Worm (Caenorhabditis elegans) whole organism, young adult: Measurements from ENCODE around the gene F22B5.6.

ENCODE experiments used
- B0019.2 ChIP-seq: fragments of 200-800 bp; sonication (Bioruptor generic); conservative IDR thresholded peaks from 2 replicates; pipeline ENCODE4 v1.3.6; 2022; ENCODE audit warnings: missing genetic modification reagents, missing genetic modification characterization, missing compliant biosample characterization
- B0336.3 ChIP-seq: fragments of 200-800 bp; sonication (Bioruptor generic); IDR thresholded peaks from 2 replicates; pipeline ENCODE4 v1.3.6; 2022; ENCODE audit warnings: missing genetic modification characterization, missing compliant biosample characterization
- D2030.7 ChIP-seq: fragments of 200-800 bp; sonication (Bioruptor generic); IDR thresholded peaks from 2 replicates; pipeline ENCODE4 v1.3.6; 2022; ENCODE audit warnings: missing genetic modification reagents, missing genetic modification characterization, missing compliant biosample characterization
- F33H1.4 ChIP-seq: fragments of 200-800 bp; sonication (Bioruptor generic); IDR thresholded peaks from 2 replicates; pipeline ENCODE4 v1.3.6; 2022; ENCODE audit warnings: missing genetic modification reagents, missing genetic modification characterization, missing compliant biosample characterization
- F37B4.10 ChIP-seq: fragments of 200-800 bp; sonication (Bioruptor generic); IDR thresholded peaks from 2 replicates; pipeline ENCODE4 v1.3.6; 2022; ENCODE audit warnings: missing genetic modification characterization, missing compliant biosample characterization
- F49E8.2 ChIP-seq: sonication (generic microtip); optimal IDR thresholded peaks from 3 replicates; lab custom pipeline; 2017; ENCODE audit warnings: missing genetic modification characterization, mild to moderate bottlenecking, missing compliant biosample characterization, antibody characterized with exemption, moderate library complexity; ENCODE audit not compliant: insufficient read depth
- K11D2.4 ChIP-seq: fragments of 200-800 bp; sonication (Bioruptor generic); IDR thresholded peaks from 2 replicates; pipeline ENCODE4 v1.3.6; 2022; ENCODE audit warnings: missing genetic modification reagents, missing genetic modification characterization, missing compliant biosample characterization
- Y53G8AR.9 ChIP-seq: fragments of 200-800 bp; sonication (Bioruptor generic); conservative IDR thresholded peaks from 2 replicates; pipeline ENCODE4 v1.3.6; 2022; ENCODE audit warnings: missing genetic modification reagents, missing genetic modification characterization, missing compliant biosample characterization
- Y67H2A.10 ChIP-seq: fragments of 200-800 bp; sonication (Bioruptor generic); conservative IDR thresholded peaks from 2 replicates; pipeline ENCODE4 v1.3.6; 2022; ENCODE audit warnings: missing genetic modification reagents, missing genetic modification characterization, missing compliant biosample characterization
- athp-1 ChIP-seq: sonication (generic microtip); optimal IDR thresholded peaks from 2 replicates; lab custom pipeline; 2017; ENCODE audit warnings: mild to moderate bottlenecking, missing genetic modification characterization, missing compliant biosample characterization
- attf-5 ChIP-seq: fragments of 200-800 bp; sonication (Bioruptor generic); optimal IDR thresholded peaks from 2 replicates; lab custom pipeline; 2018; ENCODE audit warnings: mild to moderate bottlenecking, missing genetic modification characterization, missing compliant biosample characterization
- attf-6 ChIP-seq: fragments of 200-800 bp; sonication (Bioruptor generic); IDR thresholded peaks from 2 replicates; pipeline ENCODE4 v1.3.6; 2022; ENCODE audit warnings: missing genetic modification reagents, missing genetic modification characterization, missing compliant biosample characterization
- bed-2 ChIP-seq: fragments of 200-800 bp; sonication (Bioruptor generic); IDR thresholded peaks from 2 replicates; pipeline ENCODE4 v1.3.6; 2022; ENCODE audit warnings: missing genetic modification reagents, missing genetic modification characterization, missing compliant biosample characterization
- ceh-58 ChIP-seq: fragments of 200-800 bp; sonication (Bioruptor generic); IDR thresholded peaks from 2 replicates; pipeline ENCODE4 v1.3.6; 2022; ENCODE audit warnings: missing genetic modification characterization, missing compliant biosample characterization
- ceh-91 ChIP-seq: fragments of 200-800 bp; sonication (Bioruptor generic); IDR thresholded peaks from 2 replicates; pipeline ENCODE4 v1.3.6; 2022; ENCODE audit warnings: missing genetic modification reagents, missing genetic modification characterization, missing compliant biosample characterization
- die-1 ChIP-seq: sonication (generic microtip); optimal IDR thresholded peaks from 2 replicates; lab custom pipeline; 2016; ENCODE audit warnings: missing genotype, mild to moderate bottlenecking, missing genetic modification characterization, missing compliant biosample characterization
- dox-1 ChIP-seq: fragments of 200-800 bp; sonication (Bioruptor generic); IDR thresholded peaks from 2 replicates; pipeline ENCODE4 v1.3.6; 2022; ENCODE audit warnings: missing genetic modification reagents, missing genetic modification characterization, missing compliant biosample characterization
- efl-1 ChIP-seq: fragments of 150-350 bp; optimal IDR thresholded peaks from 2 replicates; lab custom pipeline; 2014; ENCODE audit warnings: missing biosample characterization, missing genetic modification reagents, missing genetic modification characterization
- egl-18 ChIP-seq: fragments of 200-800 bp; sonication (Bioruptor generic); IDR thresholded peaks from 2 replicates; pipeline ENCODE4 v1.3.6; 2022; ENCODE audit warnings: missing genetic modification reagents, missing genetic modification characterization, missing compliant biosample characterization
- hmg-1.2 ChIP-seq: fragments of 200-800 bp; sonication (Bioruptor generic); IDR thresholded peaks from 2 replicates; pipeline ENCODE4 v1.3.6; 2022; ENCODE audit warnings: missing genetic modification reagents, missing genetic modification characterization, missing compliant biosample characterization
- hmg-20 ChIP-seq: fragments of 200-800 bp; sonication (Bioruptor generic); IDR thresholded peaks from 2 replicates; pipeline ENCODE4 v1.3.6; 2022; ENCODE audit warnings: missing genetic modification reagents, missing genetic modification characterization, missing compliant biosample characterization
- lag-1 ChIP-seq: fragments of 200-800 bp; sonication (Bioruptor generic); IDR thresholded peaks from 2 replicates; pipeline ENCODE4 v1.3.6; 2022; ENCODE audit warnings: missing genetic modification reagents, missing genetic modification characterization, missing compliant biosample characterization
- let-607 ChIP-seq, 2 experiments: fragments of 200-800 bp in 1 of 2; sonication (Bioruptor generic) in 1 of 2; sonication (generic microtip) in 1 of 2; optimal IDR thresholded peaks; 2 replicates each; lab custom pipeline; 2016 to 2018; ENCODE audit warnings: mild to moderate bottlenecking in 2 of 2, missing compliant biosample characterization in 2 of 2, missing genetic modification characterization in 2 of 2, moderate library complexity in 2 of 2, missing genotype in 1 of 2
- lin-54 ChIP-seq: fragments of 200-800 bp; sonication (Bioruptor generic); optimal IDR thresholded peaks from 2 replicates; lab custom pipeline; 2018; ENCODE audit warnings: mild to moderate bottlenecking, missing genetic modification characterization, missing compliant biosample characterization
- lsl-1 ChIP-seq: fragments of 200-800 bp; sonication (Bioruptor generic); optimal IDR thresholded peaks from 2 replicates; lab custom pipeline; 2018; ENCODE audit warnings: mild to moderate bottlenecking, missing genetic modification characterization, moderate library complexity, missing compliant biosample characterization
- madf-6 ChIP-seq: fragments of 200-800 bp; sonication (Bioruptor generic); IDR thresholded peaks from 2 replicates; pipeline ENCODE4 v1.3.6; 2022; ENCODE audit warnings: missing genetic modification reagents, missing genetic modification characterization, missing compliant biosample characterization
- madf-8 ChIP-seq: fragments of 200-800 bp; sonication (Bioruptor generic); conservative IDR thresholded peaks from 2 replicates; pipeline ENCODE4 v1.3.6; 2022; ENCODE audit warnings: missing genetic modification reagents, missing genetic modification characterization, missing compliant biosample characterization
- mel-28 ChIP-seq: sonication (generic microtip); optimal IDR thresholded peaks from 2 replicates; lab custom pipeline; 2016; ENCODE audit warnings: borderline replicate concordance, mild to moderate bottlenecking, missing genetic modification characterization, missing compliant biosample characterization
- mes-4 ChIP-seq: sonication (generic microtip); optimal IDR thresholded peaks from 2 replicates; lab custom pipeline; 2016; ENCODE audit warnings: missing genotype, missing genetic modification characterization, missing compliant biosample characterization
- nfyb-1 ChIP-seq: fragments of 200-800 bp; sonication (Bioruptor generic); IDR thresholded peaks from 2 replicates; pipeline ENCODE4 v1.3.6; 2022; ENCODE audit warnings: missing genetic modification reagents, missing genetic modification characterization, missing compliant biosample characterization
- nhr-27 ChIP-seq: fragments of 200-800 bp; sonication (Bioruptor generic); optimal IDR thresholded peaks from 2 replicates; lab custom pipeline; 2018; ENCODE audit warnings: mild to moderate bottlenecking, missing genetic modification characterization, moderate library complexity, missing compliant biosample characterization
- pbrm-1 ChIP-seq: fragments of 200-800 bp; sonication (Bioruptor generic); IDR thresholded peaks from 2 replicates; pipeline ENCODE4 v1.3.6; 2022; ENCODE audit warnings: missing genetic modification reagents, missing genetic modification characterization, missing compliant biosample characterization
- sdz-38 ChIP-seq: sonication (generic microtip); optimal IDR thresholded peaks from 2 replicates; lab custom pipeline; 2016; ENCODE audit warnings: missing genotype, missing genetic modification characterization, missing compliant biosample characterization
- snpc-1.1 ChIP-seq: sonication (generic microtip); optimal IDR thresholded peaks from 2 replicates; lab custom pipeline; 2017; ENCODE audit warnings: missing genetic modification characterization, mild to moderate bottlenecking, missing compliant biosample characterization, antibody characterized with exemption, moderate library complexity, missing genotype, missing genetic modification reagents; ENCODE audit not compliant: insufficient read depth
- snpc-4 ChIP-seq, 5 experiments: fragments of 150-350 bp in 1 of 5; sonication (generic microtip) in 4 of 5; optimal IDR thresholded peaks; 2 replicates each; lab custom pipeline; 2014 to 2018; ENCODE audit warnings: missing genetic modification characterization in 5 of 5, missing biosample characterization in 3 of 5, antibody characterized with exemption in 2 of 5, mild to moderate bottlenecking in 2 of 5, missing compliant biosample characterization in 2 of 5, missing genotype in 2 of 5, moderate library complexity in 2 of 5, missing genetic modification reagents in 1 of 5
- tbp1 ChIP-seq: fragments of 200-800 bp; sonication (Bioruptor generic); optimal IDR thresholded peaks from 2 replicates; lab custom pipeline; 2018; ENCODE audit warnings: mild to moderate bottlenecking, missing genetic modification characterization, missing compliant biosample characterization
- xnd-1 ChIP-seq: sonication (generic microtip); optimal IDR thresholded peaks from 2 replicates; lab custom pipeline; 2016; ENCODE audit warnings: missing genotype, missing genetic modification reagents, missing genetic modification characterization, missing compliant biosample characterization
- ztf-25 ChIP-seq: fragments of 200-800 bp; sonication (Bioruptor generic); IDR thresholded peaks from 2 replicates; pipeline ENCODE4 v1.3.6; 2022; ENCODE audit warnings: missing genetic modification reagents, missing genetic modification characterization, missing compliant biosample characterization
- ztf-3 ChIP-seq: fragments of 200-800 bp; sonication (Bioruptor generic); optimal IDR thresholded peaks from 2 replicates; lab custom pipeline; 2018; ENCODE audit warnings: mild to moderate bottlenecking, missing genetic modification characterization, missing compliant biosample characterization

Gene F22B5.6

ce11 chrII:8435005-8435404 lies 21.0 kb downstream of the F22B5.6 start, which contains the start of gene acp-4:
Gene acp-4, minus strand, starts transcription at chrII:8435105.
- TF ChIP-seq sdz-38 = no peak

- peak; percentile 46 for TF ChIP-seq hmg-1.2 (GFP tag; lab: Robert Waterston, UW)
- TF ChIP-seq snpc-4 (GFP tag; optimal IDR thresholded peaks at IDR 0.05; lab: Kevin White, UChicago) = peak; percentile 33
- TF ChIP-seq snpc-4 (tag; optimal IDR thresholded peaks at IDR 0.05; lab: Kevin White, UChicago) = peak in 2 of 4 experiments; percentile 55 to 85
- TF ChIP-seq snpc-1.1 (tag; lab: Kevin White, UChicago) = peak; percentile 51
- TF ChIP-seq pbrm-1 = peak; percentile 61
- 0 out of 2 replicates have a peak, but pooled peaks have one; percentile 67 for TF ChIP-seq attf-6 (GFP tag; lab: Robert Waterston, UW)
Measured at ce11 chrII:8432949-8433348, 23.0 kb downstream of the F22B5.6 start.

- no peak for TF ChIP-seq nhr-27 (tag; lab: Kevin White, UChicago)
- no peak for TF ChIP-seq mes-4 (tag; lab: Kevin White, UChicago)
- TF ChIP-seq F37B4.10 (GFP tag; lab: Robert Waterston, UW) = no peak
- no peak for TF ChIP-seq attf-5 (GFP tag; lab: Kevin White, UChicago)
- no peak for TF ChIP-seq Y67H2A.10 (GFP tag; lab: Robert Waterston, UW)
- TF ChIP-seq ceh-58 (GFP tag; lab: Robert Waterston, UW) = no peak
- TF ChIP-seq lsl-1 = no peak
- no peak for TF ChIP-seq ztf-25 (GFP tag; lab: Robert Waterston, UW)
- no peak for TF ChIP-seq egl-18 (GFP tag; lab: Robert Waterston, UW)
Measured at ce11 chrII:8431954-8432353, 24.0 kb downstream of the F22B5.6 start, which contains the start of gene acp-2. Gene acp-2, minus strand, starts transcription at chrII:8432054.

- TF ChIP-seq nfyb-1 (GFP tag; lab: Robert Waterston, UW) (0 out of 2 replicates have a peak, but pooled peaks have one; percentile 26), K11D2.4 (GFP tag; lab: Robert Waterston, UW) (no peak), ztf-3 (no peak), F33H1.4 (GFP tag; lab: Robert Waterston, UW) (peak; percentile 83), bed-2 (GFP tag; lab: Robert Waterston, UW) (no peak), die-1 (no peak), madf-8 (GFP tag; lab: Robert Waterston, UW) (peak; percentile 64), B0336.3 (GFP tag; lab: Robert Waterston, UW) (no peak), madf-6 (GFP tag; lab: Robert Waterston, UW) (peak; percentile 87), dox-1 (GFP tag; lab: Robert Waterston, UW) (no peak; the same call in 1 of the 2 replicates), tbp1 (peak; percentile 37), lin-54 (GFP tag; lab: Kevin White, UChicago) (peak; percentile 47), xnd-1 (tag; lab: Kevin White, UChicago) (peak; percentile 75), ztf-25 (GFP tag; lab: Robert Waterston, UW) (no peak), hmg-20 (no peak), F49E8.2 (tag; lab: Kevin White, UChicago) (peak; percentile 72), athp-1 (tag; lab: Kevin White, UChicago) (peak; percentile 98), ceh-91 (GFP tag; lab: Robert Waterston, UW) (peak; percentile 70), lag-1 (GFP tag; lab: Robert Waterston, UW) (no peak), B0019.2 (peak; percentile 38; the same call in 1 of the 2 replicates), let-607 (tag; optimal IDR thresholded peaks at IDR 0.05; lab: Kevin White, UChicago) (peak; percentile 79 to 85), efl-1 (GFP tag; lab: Kevin White, UChicago) (peak; percentile 24), mel-28 (tag; lab: Kevin White, UChicago) (no peak), D2030.7 (GFP tag; lab: Robert Waterston, UW) (peak; percentile 76), Y53G8AR.9 (GFP tag; lab: Robert Waterston, UW) (no peak), lsl-1 (peak; percentile 98), hmg-1.2 (GFP tag; lab: Robert Waterston, UW) (peak; percentile 15; the same call in 1 of the 2 replicates)
Measured at ce11 chrII:8428947-8429919, 26.8 kb downstream of the F22B5.6 start.
